Worm (Caenorhabditis elegans) whole organism, L4 larva: ENCODE data around the gene nspe-6.

Experiments used
- F37D6.2 ChIP-seq: sonication (generic microtip); optimal IDR thresholded peaks from 2 replicates; lab custom pipeline; 2016; ENCODE audit warnings: mild to moderate bottlenecking, missing genetic modification characterization, missing compliant biosample characterization
- F44E2.7 ChIP-seq: fragments of 200-800 bp; sonication (Bioruptor generic); IDR thresholded peaks from 2 replicates; pipeline ENCODE4 v2.1.2; 2022; ENCODE audit warnings: missing genetic modification characterization, missing compliant biosample characterization
- R02D3.7 ChIP-seq: fragments of 150-350 bp; sonication (generic microtip); optimal IDR thresholded peaks from 3 replicates; lab custom pipeline; 2014; ENCODE audit warnings: missing biosample characterization, missing genetic modification characterization
- T26A8.4 ChIP-seq: fragments of 200-800 bp; sonication (Bioruptor generic); IDR thresholded peaks from 2 replicates; pipeline ENCODE4 v1.3.6; 2022; ENCODE audit warnings: missing genetic modification characterization, missing compliant biosample characterization
- Y105C5A.15 ChIP-seq: fragments of 200-800 bp; sonication (Bioruptor generic); IDR thresholded peaks from 2 replicates; pipeline ENCODE4 v1.3.6; 2022; ENCODE audit warnings: missing genetic modification characterization, missing compliant biosample characterization
- ZK337.2 ChIP-seq: fragments of 200-800 bp; sonication (Bioruptor generic); IDR thresholded peaks from 2 replicates; pipeline ENCODE4 v1.3.6; 2022; ENCODE audit warnings: missing genetic modification reagents, missing genetic modification characterization, missing compliant biosample characterization
- ZK546.5 ChIP-seq, 2 experiments: sonication (generic microtip); optimal IDR thresholded peaks; 2 replicates each; lab custom pipeline; 2017; ENCODE audit warnings: missing biosample characterization in 2 of 2, missing genetic modification characterization in 2 of 2
- attf-4 ChIP-seq: sonication (generic microtip); optimal IDR thresholded peaks from 3 replicates; lab custom pipeline; 2017; ENCODE audit warnings: missing biosample characterization, missing genetic modification characterization
- ceh-20 ChIP-seq: fragments of 200-800 bp; sonication (Bioruptor generic); IDR thresholded peaks from 2 replicates; pipeline ENCODE4 v1.3.6; 2022; ENCODE audit warnings: missing genetic modification reagents, missing genetic modification characterization, missing compliant biosample characterization
- ceh-28 ChIP-seq: fragments of 150-350 bp; optimal IDR thresholded peaks from 2 replicates; lab custom pipeline; 2014; ENCODE audit warnings: missing biosample characterization, missing genetic modification reagents, missing genetic modification characterization
- ceh-44 ChIP-seq: fragments of 200-800 bp; sonication (Bioruptor generic); IDR thresholded peaks from 2 replicates; pipeline ENCODE4 v1.3.6; 2022; ENCODE audit warnings: missing genetic modification reagents, missing genetic modification characterization, missing compliant biosample characterization
- cey-2 ChIP-seq: sonication (generic microtip); optimal IDR thresholded peaks from 3 replicates; lab custom pipeline; 2017; ENCODE audit warnings: missing genetic modification characterization, mild to moderate bottlenecking, missing compliant biosample characterization, antibody characterized with exemption, borderline replicate concordance; ENCODE audit not compliant: insufficient read depth
- dmd-9 ChIP-seq: fragments of 200-800 bp; sonication (Bioruptor generic); IDR thresholded peaks from 2 replicates; pipeline ENCODE4 v1.3.6; 2022; ENCODE audit warnings: missing genetic modification reagents, missing genetic modification characterization, missing compliant biosample characterization
- dpl-1 ChIP-seq: fragments of 150-350 bp; optimal IDR thresholded peaks from 2 replicates; lab custom pipeline; 2014; ENCODE audit warnings: missing biosample characterization, missing genetic modification reagents, missing genetic modification characterization
- duxl-1 ChIP-seq: sonication (generic microtip); optimal IDR thresholded peaks from 2 replicates; lab custom pipeline; 2016; ENCODE audit warnings: mild to moderate bottlenecking, missing genetic modification characterization, moderate library complexity, missing compliant biosample characterization; ENCODE audit not compliant: poor library complexity
- egl-43 ChIP-seq: fragments of 200-800 bp; sonication (Bioruptor generic); IDR thresholded peaks from 2 replicates; pipeline ENCODE4 v1.3.6; 2022; ENCODE audit warnings: missing genetic modification reagents, missing genetic modification characterization, missing compliant biosample characterization
- fos-1 ChIP-seq: fragments of 150-350 bp; optimal IDR thresholded peaks from 2 replicates; lab custom pipeline; 2014; ENCODE audit warnings: missing biosample characterization, missing genetic modification characterization
- hif-1 ChIP-seq, 2 experiments: sonication (generic microtip); optimal IDR thresholded peaks; 2 replicates each; lab custom pipeline; 2016 to 2017; ENCODE audit warnings: missing compliant biosample characterization in 2 of 2, missing genetic modification characterization in 2 of 2, missing genetic modification reagents in 2 of 2, missing genotype in 2 of 2, mild to moderate bottlenecking in 1 of 2
- hmg-1.1 ChIP-seq: fragments of 200-800 bp; sonication (Bioruptor generic); IDR thresholded peaks from 2 replicates; pipeline ENCODE4 v1.3.6; 2022; ENCODE audit warnings: missing genetic modification reagents, missing genetic modification characterization, missing compliant biosample characterization
- lin-1 ChIP-seq: fragments of 200-800 bp; sonication (Bioruptor generic); IDR thresholded peaks from 2 replicates; pipeline ENCODE4 v1.3.6; 2022; ENCODE audit warnings: missing genetic modification reagents, missing genetic modification characterization, missing compliant biosample characterization
- lin-13 ChIP-seq: fragments of 150-350 bp; optimal IDR thresholded peaks from 2 replicates; lab custom pipeline; 2014; ENCODE audit warnings: missing biosample characterization, missing genetic modification reagents, missing genetic modification characterization
- lin-29 ChIP-seq: fragments of 200-800 bp; sonication (Bioruptor generic); IDR thresholded peaks from 2 replicates; pipeline ENCODE4 v1.3.6; 2022; ENCODE audit warnings: missing genetic modification reagents, missing genetic modification characterization, missing compliant biosample characterization
- lin-38 ChIP-seq: fragments of 200-800 bp; sonication (Bioruptor generic); IDR thresholded peaks from 2 replicates; pipeline ENCODE4 v1.3.6; 2022; ENCODE audit warnings: missing genetic modification reagents, missing genetic modification characterization, missing compliant biosample characterization
- madf-5 ChIP-seq, 2 experiments: fragments of 200-800 bp; sonication (Bioruptor generic); IDR thresholded peaks; 2 replicates each; pipeline ENCODE4 v1.3.6; 2022; ENCODE audit warnings: missing compliant biosample characterization in 2 of 2, missing genetic modification characterization in 2 of 2
- mdl-1 ChIP-seq, 2 experiments: fragments of 150-350 bp in 1 of 2; sonication (generic microtip) in 1 of 2; optimal IDR thresholded peaks; 2 replicates each; lab custom pipeline; 2014 to 2017; ENCODE audit warnings: missing biosample characterization in 2 of 2, missing genetic modification characterization in 2 of 2
- mxl-2 ChIP-seq: fragments of 200-800 bp; sonication (Bioruptor generic); conservative IDR thresholded peaks from 2 replicates; pipeline ENCODE4 v1.3.6; 2022; ENCODE audit warnings: missing genetic modification reagents, missing genetic modification characterization, missing compliant biosample characterization
- nhr-10 ChIP-seq: fragments of 150-350 bp; optimal IDR thresholded peaks from 2 replicates; lab custom pipeline; 2014; ENCODE audit warnings: missing biosample characterization, missing genetic modification characterization
- nhr-25 ChIP-seq: sonication (generic microtip); optimal IDR thresholded peaks from 2 replicates; lab custom pipeline; 2017; ENCODE audit warnings: missing genetic modification characterization, mild to moderate bottlenecking, missing compliant biosample characterization, antibody characterized with exemption, moderate library complexity, borderline replicate concordance; ENCODE audit not compliant: insufficient read depth
- pqm-1 ChIP-seq: sonication (generic microtip); optimal IDR thresholded peaks from 2 replicates; lab custom pipeline; 2017; ENCODE audit warnings: missing biosample characterization, missing genetic modification characterization
- rbr-2 ChIP-seq: sonication (generic microtip); optimal IDR thresholded peaks from 2 replicates; lab custom pipeline; 2016; ENCODE audit warnings: missing genotype, missing genetic modification characterization, missing compliant biosample characterization
- sdz-12 ChIP-seq: fragments of 200-800 bp; sonication (Bioruptor generic); optimal IDR thresholded peaks from 2 replicates; lab custom pipeline; 2018; ENCODE audit warnings: mild to moderate bottlenecking, missing genetic modification characterization, missing compliant biosample characterization
- skn-1 ChIP-seq: fragments of 150-350 bp; optimal IDR thresholded peaks from 2 replicates; lab custom pipeline; 2014; ENCODE audit warnings: missing biosample characterization, missing genetic modification characterization
- snpc-1.2 ChIP-seq: fragments of 200-800 bp; sonication (Bioruptor generic); IDR thresholded peaks from 2 replicates; pipeline ENCODE4 v1.3.6; 2022; ENCODE audit warnings: missing genetic modification reagents, missing genetic modification characterization, missing compliant biosample characterization
- snpc-4 ChIP-seq: fragments of 150-350 bp; optimal IDR thresholded peaks from 2 replicates; lab custom pipeline; 2014; ENCODE audit warnings: missing biosample characterization, missing genetic modification characterization
- spr-3 ChIP-seq: fragments of 200-800 bp; sonication (Bioruptor generic); optimal IDR thresholded peaks from 2 replicates; lab custom pipeline; 2018; ENCODE audit warnings: mild to moderate bottlenecking, missing genetic modification characterization, missing compliant biosample characterization
- tag-97 ChIP-seq: fragments of 200-800 bp; sonication (Bioruptor generic); IDR thresholded peaks from 2 replicates; pipeline ENCODE4 v1.3.6; 2022; ENCODE audit warnings: missing genetic modification characterization, missing compliant biosample characterization
- unc-62 ChIP-seq, 3 experiments: fragments of 150-350 bp in 1 of 3; sonication (generic microtip); optimal IDR thresholded peaks in 2 of 3; peaks in 1 of 3; 1 replicate in 1 of 3; 2 replicates in 2 of 3; lab custom pipeline; 2014 to 2017; ENCODE audit warnings: missing biosample characterization in 3 of 3, missing genetic modification characterization in 3 of 3, missing genetic modification reagents in 3 of 3, missing genotype in 1 of 3
- zfp-2 ChIP-seq: sonication (generic microtip); optimal IDR thresholded peaks from 2 replicates; lab custom pipeline; 2016; ENCODE audit warnings: mild to moderate bottlenecking, missing genetic modification characterization, missing compliant biosample characterization
- ztf-11 ChIP-seq: fragments of 150-350 bp; optimal IDR thresholded peaks from 2 replicates; lab custom pipeline; 2014; ENCODE audit warnings: missing biosample characterization, missing genetic modification characterization

Gene nspe-6

DNA sequence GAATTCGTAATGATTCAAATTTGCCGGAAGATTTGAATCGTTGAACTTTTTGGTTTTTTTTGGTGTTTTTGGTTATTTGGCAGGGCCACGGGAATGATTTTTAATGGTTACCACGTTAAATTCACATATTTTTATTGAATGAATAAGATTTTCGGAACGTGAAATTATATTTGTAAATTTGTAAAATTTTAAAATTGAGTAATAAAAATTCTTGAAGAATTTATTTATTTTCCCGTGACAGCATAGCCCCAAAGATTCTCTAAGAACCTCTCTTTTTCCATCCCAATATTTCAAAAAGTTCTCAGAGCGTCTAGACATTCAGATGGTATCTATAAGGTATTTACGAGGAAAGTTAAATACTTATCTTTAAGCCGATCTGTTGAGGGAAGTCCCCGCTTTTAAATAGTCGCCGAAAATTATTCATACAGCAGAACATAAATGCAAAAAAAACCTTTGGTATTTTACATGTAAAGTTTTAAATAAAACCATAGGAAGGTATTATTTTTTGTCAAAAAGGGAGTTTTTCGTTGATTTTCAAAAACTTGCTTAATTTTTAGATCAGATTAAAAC is 18.9 kb upstream of the nspe-6 start, which contains the start of gene Y38E10A.17:
Gene Y38E10A.17, minus strand, starts transcription at position 51 of the 570 bp plus-strand sequence.
- TF ChIP-seq unc-62 (GFP tag; optimal IDR thresholded peaks at IDR 0.05 in 1 of 2; lab: Kevin White, UChicago): no peak
- no peak for TF ChIP-seq unc-62 (tag; optimal IDR thresholded peaks at IDR 0.05; lab: Kevin White, UChicago)
- no peak for TF ChIP-seq hmg-1.1 (GFP tag; lab: Robert Waterston, UW)
- no peak for TF ChIP-seq snpc-4 (tag; lab: Kevin White, UChicago)
- TF ChIP-seq lin-38: no peak
- TF ChIP-seq R02D3.7 (tag; lab: Kevin White, UChicago): no peak
- no peak for TF ChIP-seq dpl-1 (GFP tag; lab: Kevin White, UChicago)
- no peak for TF ChIP-seq ZK546.5 (tag; optimal IDR thresholded peaks at IDR 0.05; lab: Kevin White, UChicago)
- TF ChIP-seq hif-1 (tag; optimal IDR thresholded peaks at IDR 0.05; lab: Kevin White, UChicago): no peak
- no peak for TF ChIP-seq Y105C5A.15 (GFP tag; lab: Robert Waterston, UW)
- TF ChIP-seq madf-5 (GFP tag; IDR thresholded peaks at IDR 0.05; lab: Robert Waterston, UW): no peak
- no peak for TF ChIP-seq fos-1 (tag; lab: Kevin White, UChicago)
- TF ChIP-seq ceh-28: no peak
- TF ChIP-seq T26A8.4 (GFP tag; lab: Robert Waterston, UW): no peak
- TF ChIP-seq skn-1 (tag; lab: Kevin White, UChicago): no peak
- no peak for TF ChIP-seq ceh-44 (GFP tag; lab: Robert Waterston, UW)
- no peak for TF ChIP-seq egl-43 (GFP tag; lab: Robert Waterston, UW)
- no peak for TF ChIP-seq pqm-1 (tag; lab: Kevin White, UChicago)
- no peak for TF ChIP-seq ztf-11 (tag; lab: Kevin White, UChicago)
- no peak for TF ChIP-seq F44E2.7 (GFP tag; lab: Robert Waterston, UW)
- TF ChIP-seq, all 104 proteins: peak for 0

DNA sequence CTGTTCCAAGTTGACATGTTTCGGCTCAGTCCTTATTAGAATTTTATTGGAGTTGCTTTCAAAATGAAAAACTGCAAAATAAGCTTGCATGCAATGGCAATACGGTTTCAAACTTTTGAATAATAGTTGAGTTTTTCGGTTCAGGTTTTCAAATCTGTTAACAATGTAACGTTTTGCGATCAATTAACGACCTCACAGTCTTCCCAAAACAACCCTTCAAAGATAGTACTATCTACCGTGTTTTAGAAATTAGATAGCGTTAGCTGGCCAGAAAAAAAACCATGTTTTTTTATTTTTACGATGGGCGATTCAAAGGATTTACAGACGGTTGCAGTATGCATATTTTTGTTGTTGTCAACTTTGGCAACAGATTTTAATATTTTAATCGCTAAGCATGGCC is 14.9 kb upstream of the nspe-6 start, which contains the start of gene Y38E10A.34:
Gene Y38E10A.34, plus strand, starts transcription at position 301 of the 400 bp plus-strand sequence.
- TF ChIP-seq F37D6.2 (tag; lab: Kevin White, UChicago) (no peak), attf-4 (tag; lab: Kevin White, UChicago) (no peak), ceh-28 (no peak), nhr-10 (no peak), lin-29 (GFP tag; lab: Robert Waterston, UW) (no peak), ceh-20 (GFP tag; lab: Robert Waterston, UW) (no peak)

DNA sequence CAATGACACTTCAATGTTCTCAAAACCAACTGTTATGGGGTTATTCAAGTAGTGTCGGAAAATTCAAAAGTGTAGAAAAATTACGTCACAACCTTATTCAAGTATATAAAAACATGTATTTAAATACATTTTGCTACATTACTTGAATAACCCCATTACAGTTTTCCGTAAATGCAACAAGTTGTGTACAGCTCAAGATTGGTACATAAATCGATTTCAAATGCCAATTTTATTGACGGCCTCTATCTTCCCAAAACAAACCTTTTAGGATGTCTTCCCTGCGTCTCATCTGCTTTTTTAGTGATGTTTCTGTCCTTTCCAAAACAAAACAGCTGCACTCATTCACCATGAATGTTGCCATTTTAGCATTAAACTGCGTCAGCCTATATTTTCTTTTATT is 13.4 kb upstream of the nspe-6 start, which contains the start of gene Y38E10A.28:
Gene Y38E10A.28, plus strand, starts transcription at position 301 of the 400 bp plus-strand sequence.
- TF ChIP-seq spr-3: no peak
- TF ChIP-seq unc-62 (GFP tag; optimal IDR thresholded peaks at IDR 0.05 in 1 of 2; lab: Kevin White, UChicago): peak in 1 of 2 experiments; percentile 83
- TF ChIP-seq unc-62 (tag; optimal IDR thresholded peaks at IDR 0.05; lab: Kevin White, UChicago): no peak
- TF ChIP-seq, all 104 proteins: peak for 1

DNA sequence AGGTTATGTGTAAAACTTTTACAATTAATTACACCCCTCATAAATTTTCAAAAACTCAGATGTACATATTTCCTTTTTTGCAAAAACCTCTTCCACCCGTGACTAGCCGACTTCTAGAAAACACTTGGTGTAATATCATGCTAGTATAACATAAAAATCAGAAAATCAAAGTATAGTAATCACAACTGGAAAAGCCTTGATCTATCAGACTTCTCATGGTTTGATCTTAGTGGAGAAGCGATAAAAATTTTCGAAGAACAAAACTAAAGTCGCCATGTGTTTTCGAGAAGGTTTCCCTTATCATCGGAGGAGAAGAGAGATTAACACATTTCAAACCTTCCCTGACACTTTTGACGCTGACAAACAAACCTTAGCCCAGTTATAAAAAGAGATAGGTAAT is 12.6 kb upstream of the nspe-6 start, which contains the start of gene nspe-5:
Gene nspe-5, plus strand, starts transcription at position 301 of the 400 bp plus-strand sequence.
- TF ChIP-seq unc-62 (GFP tag; optimal IDR thresholded peaks at IDR 0.05 in 1 of 2; lab: Kevin White, UChicago) (peak in 1 of 2 experiments; percentile 32), unc-62 (tag; optimal IDR thresholded peaks at IDR 0.05; lab: Kevin White, UChicago) (no peak), lin-1 (no peak)
- TF ChIP-seq, all 104 proteins: peak for 1

DNA sequence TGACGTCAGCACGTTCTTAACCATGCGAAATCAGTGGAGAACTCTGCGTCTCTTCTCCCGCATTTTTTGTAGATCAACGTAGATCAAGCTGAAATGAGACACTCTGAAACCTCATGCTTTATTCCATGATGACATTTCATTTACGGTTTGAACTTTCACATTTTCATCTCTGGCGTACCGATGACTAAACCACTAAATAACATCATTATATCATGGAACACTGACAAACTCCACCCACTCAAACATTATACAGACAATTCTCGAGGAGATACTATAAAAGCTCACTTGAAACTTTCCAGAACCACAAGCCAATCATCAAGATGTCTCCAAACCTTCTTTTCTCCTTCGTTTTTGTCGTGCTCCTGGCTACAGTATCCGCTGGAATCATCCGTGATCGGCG is 10.9 kb upstream of the nspe-6 start, which contains the start of gene nspe-7:
Gene nspe-7, plus strand, starts transcription at position 301 of the 400 bp plus-strand sequence.
- TF ChIP-seq zfp-2 (no peak), cey-2 (tag; lab: Kevin White, UChicago) (no peak), sdz-12 (GFP tag; lab: Kevin White, UChicago) (no peak), snpc-1.2 (GFP tag; lab: Robert Waterston, UW) (no peak), ZK337.2 (GFP tag; lab: Robert Waterston, UW) (no peak), rbr-2 (tag; lab: Kevin White, UChicago) (no peak), nhr-25 (no peak), mdl-1 (tag; optimal IDR thresholded peaks at IDR 0.05; lab: Kevin White, UChicago) (no peak), dmd-9 (GFP tag; lab: Robert Waterston, UW) (no peak), lin-13 (no peak), duxl-1 (tag; lab: Kevin White, UChicago) (no peak), mxl-2 (no peak), hmg-1.1 (GFP tag; lab: Robert Waterston, UW) (no peak), tag-97 (GFP tag; lab: Robert Waterston, UW) (no peak)
